Worm (Caenorhabditis elegans) whole organism, L1 larva: ENCODE data around the gene Y55F3BR.2.

Source experiments
- C16A3.4 ChIP-seq: fragments of 150-350 bp; optimal IDR thresholded peaks from 2 replicates; lab custom pipeline; 2014; ENCODE audit warnings: missing biosample characterization, missing genetic modification characterization
- C34B4.2 ChIP-seq: sonication (generic microtip); optimal IDR thresholded peaks from 2 replicates; lab custom pipeline; 2017; ENCODE audit warnings: mild to moderate bottlenecking, missing genetic modification characterization, missing compliant biosample characterization
- Y116A8C.19 ChIP-seq: sonication (generic microtip); optimal IDR thresholded peaks from 2 replicates; lab custom pipeline; 2016; ENCODE audit warnings: missing compliant biosample characterization, missing genetic modification characterization, borderline replicate concordance
- aha-1 ChIP-seq: fragments of 150-350 bp; optimal IDR thresholded peaks from 2 replicates; lab custom pipeline; 2014; ENCODE audit warnings: missing biosample characterization, missing genetic modification characterization
- alr-1 ChIP-seq: fragments of 200-800 bp; sonication (Bioruptor generic); optimal IDR thresholded peaks from 2 replicates; lab custom pipeline; 2018; ENCODE audit warnings: borderline replicate concordance, mild to moderate bottlenecking, missing genetic modification characterization, missing compliant biosample characterization
- aly-2 ChIP-seq: fragments of 150-350 bp; optimal IDR thresholded peaks from 2 replicates; lab custom pipeline; 2014; ENCODE audit warnings: missing biosample characterization, missing genetic modification characterization
- ama-1 ChIP-seq: fragments of 150-350 bp; optimal IDR thresholded peaks from 2 replicates; lab custom pipeline; 2014
- ceh-8 ChIP-seq: fragments of 200-800 bp; sonication (Bioruptor generic); optimal IDR thresholded peaks from 2 replicates; lab custom pipeline; 2018; ENCODE audit warnings: mild to moderate bottlenecking, missing genetic modification characterization, moderate library complexity, missing compliant biosample characterization
- ces-1 ChIP-seq: fragments of 150-350 bp; optimal IDR thresholded peaks from 2 replicates; lab custom pipeline; 2014; ENCODE audit warnings: missing biosample characterization, missing genetic modification reagents, missing genetic modification characterization
- dpl-1 ChIP-seq, 3 experiments: fragments of 150-350 bp in 2 of 3; sonication (generic microtip) in 1 of 3; optimal IDR thresholded peaks; 2 replicates each; lab custom pipeline; 2014 to 2017; ENCODE audit warnings: missing biosample characterization in 3 of 3, missing genetic modification characterization in 3 of 3, missing genetic modification reagents in 3 of 3
- dsc-1 ChIP-seq: sonication (generic microtip); optimal IDR thresholded peaks from 2 replicates; lab custom pipeline; 2016; ENCODE audit warnings: mild to moderate bottlenecking, missing genetic modification characterization, missing compliant biosample characterization
- efl-1 ChIP-seq, 4 experiments: fragments of 150-350 bp; optimal IDR thresholded peaks in 3 of 4; peaks in 1 of 4; 1 replicate in 1 of 4; 2 replicates in 3 of 4; lab custom pipeline; 2014; ENCODE audit warnings: missing biosample characterization in 2 of 4, missing genetic modification characterization in 2 of 4, missing genetic modification reagents in 2 of 4
- egl-13 ChIP-seq: sonication (generic microtip); optimal IDR thresholded peaks from 2 replicates; lab custom pipeline; 2016; ENCODE audit warnings: missing genotype, missing genetic modification reagents, missing genetic modification characterization, missing compliant biosample characterization
- elt-3 ChIP-seq, 6 experiments: fragments of 150-350 bp in 1 of 6; sonication (generic microtip); optimal IDR thresholded peaks; 2 replicates each; lab custom pipeline; 2017 to 2018; ENCODE audit warnings: missing biosample characterization in 6 of 6, missing genetic modification characterization in 6 of 6, inconsistent platforms in 1 of 6
- ets-5 ChIP-seq: fragments of 200-800 bp; sonication (Bioruptor generic); IDR thresholded peaks from 2 replicates; pipeline ENCODE4 v1.3.6; 2022; ENCODE audit warnings: missing genetic modification characterization, missing compliant biosample characterization
- fkh-4 ChIP-seq: sonication (generic microtip); optimal IDR thresholded peaks from 2 replicates; lab custom pipeline; 2016; ENCODE audit warnings: missing compliant biosample characterization, missing genetic modification characterization, borderline replicate concordance
- fos-1 ChIP-seq: fragments of 150-350 bp; optimal IDR thresholded peaks from 2 replicates; lab custom pipeline; 2014; ENCODE audit warnings: missing biosample characterization, missing genetic modification characterization
- hlh-4 ChIP-seq: sonication (generic microtip); optimal IDR thresholded peaks from 2 replicates; lab custom pipeline; 2016; ENCODE audit warnings: mild to moderate bottlenecking, missing genetic modification characterization, missing compliant biosample characterization
- lin-13 ChIP-seq: fragments of 150-350 bp; optimal IDR thresholded peaks from 2 replicates; lab custom pipeline; 2014; ENCODE audit warnings: missing biosample characterization, missing genetic modification reagents, missing genetic modification characterization
- lin-14 ChIP-seq: fragments of 200-800 bp; sonication (Bioruptor generic); optimal IDR thresholded peaks from 2 replicates; lab custom pipeline; 2018; ENCODE audit warnings: mild to moderate bottlenecking, missing genetic modification characterization, moderate library complexity, missing compliant biosample characterization
- lin-15B ChIP-seq: fragments of 150-350 bp; sonication (generic microtip); optimal IDR thresholded peaks from 3 replicates; lab custom pipeline; 2014; ENCODE audit warnings: missing biosample characterization, missing genetic modification characterization
- lin-39 ChIP-seq: fragments of 150-350 bp; optimal IDR thresholded peaks from 2 replicates; lab custom pipeline; 2014; ENCODE audit warnings: missing biosample characterization, missing genetic modification reagents, missing genetic modification characterization
- lir-3 ChIP-seq: sonication (generic microtip); optimal IDR thresholded peaks from 2 replicates; lab custom pipeline; 2016; ENCODE audit warnings: mild to moderate bottlenecking, missing genetic modification characterization, moderate library complexity, missing compliant biosample characterization; ENCODE audit not compliant: poor library complexity
- lsy-2 ChIP-seq, 2 experiments: fragments of 150-350 bp; optimal IDR thresholded peaks; 2 replicates each; lab custom pipeline; 2014; ENCODE audit warnings: missing biosample characterization in 2 of 2, missing genetic modification characterization in 2 of 2
- mab-9 ChIP-seq: fragments of 200-800 bp; sonication (Bioruptor generic); IDR thresholded peaks from 2 replicates; pipeline ENCODE4 v1.3.6; 2022; ENCODE audit warnings: missing genetic modification reagents, missing genetic modification characterization, missing compliant biosample characterization
- mdl-1 ChIP-seq, 2 experiments: fragments of 150-350 bp; optimal IDR thresholded peaks; 2 replicates each; lab custom pipeline; 2014 to 2017; ENCODE audit warnings: missing biosample characterization in 2 of 2, missing genetic modification characterization in 2 of 2, inconsistent platforms in 1 of 2
- mef-2 ChIP-seq: fragments of 150-350 bp; optimal IDR thresholded peaks from 2 replicates; lab custom pipeline; 2014; ENCODE audit warnings: missing biosample characterization, missing genetic modification characterization
- mep-1 ChIP-seq: fragments of 150-350 bp; optimal IDR thresholded peaks from 2 replicates; lab custom pipeline; 2014; ENCODE audit warnings: missing biosample characterization, missing genetic modification characterization
- nhr-12 ChIP-seq: sonication (generic microtip); optimal IDR thresholded peaks from 2 replicates; lab custom pipeline; 2017; ENCODE audit warnings: missing biosample characterization, missing genetic modification characterization
- nhr-237 ChIP-seq: fragments of 150-350 bp; optimal IDR thresholded peaks from 2 replicates; lab custom pipeline; 2014; ENCODE audit warnings: missing biosample characterization, missing genetic modification characterization
- nhr-28 ChIP-seq: fragments of 150-350 bp; optimal IDR thresholded peaks from 2 replicates; lab custom pipeline; 2014; ENCODE audit warnings: missing biosample characterization, missing genetic modification characterization
- nhr-84 ChIP-seq: sonication (generic microtip); optimal IDR thresholded peaks from 2 replicates; lab custom pipeline; 2017; ENCODE audit warnings: missing biosample characterization, missing genetic modification characterization
- nhr-85 ChIP-seq: sonication (generic microtip); peaks from one replicate; lab custom pipeline; 2016; ENCODE audit warnings: missing genetic modification characterization, inconsistent platforms, missing compliant biosample characterization
- pag-3 ChIP-seq: sonication (generic microtip); optimal IDR thresholded peaks from 2 replicates; lab custom pipeline; 2017; ENCODE audit warnings: missing genetic modification characterization, mild to moderate bottlenecking, missing compliant biosample characterization, antibody characterized with exemption, borderline replicate concordance; ENCODE audit not compliant: insufficient read depth
- pax-3 ChIP-seq: fragments of 200-800 bp; sonication (Bioruptor generic); optimal IDR thresholded peaks from 2 replicates; lab custom pipeline; 2018; ENCODE audit warnings: mild to moderate bottlenecking, missing genetic modification characterization, moderate library complexity, missing compliant biosample characterization
- pqm-1 ChIP-seq: sonication (generic microtip); optimal IDR thresholded peaks from 3 replicates; lab custom pipeline; 2017; ENCODE audit warnings: missing biosample characterization, missing genetic modification characterization
- rnt-1 ChIP-seq: sonication (generic microtip); optimal IDR thresholded peaks from 2 replicates; lab custom pipeline; 2016; ENCODE audit warnings: mild to moderate bottlenecking, missing genetic modification characterization, moderate library complexity, missing compliant biosample characterization
- snpc-4 ChIP-seq: fragments of 150-350 bp; optimal IDR thresholded peaks from 2 replicates; lab custom pipeline; 2014; ENCODE audit warnings: missing biosample characterization, missing genetic modification characterization
- snu-23 ChIP-seq: sonication (generic microtip); optimal IDR thresholded peaks from 2 replicates; lab custom pipeline; 2016; ENCODE audit warnings: missing genetic modification characterization, missing compliant biosample characterization
- sox-4 ChIP-seq: sonication (generic microtip); optimal IDR thresholded peaks from 2 replicates; lab custom pipeline; 2016; ENCODE audit warnings: missing genetic modification characterization, missing compliant biosample characterization
- sptf-1 ChIP-seq: fragments of 150-350 bp; optimal IDR thresholded peaks from 2 replicates; lab custom pipeline; 2014; ENCODE audit warnings: missing biosample characterization, missing genetic modification characterization
- sup-37 ChIP-seq: fragments of 200-800 bp; sonication (Bioruptor generic); optimal IDR thresholded peaks from 2 replicates; lab custom pipeline; 2018; ENCODE audit warnings: mild to moderate bottlenecking, missing genetic modification characterization, missing compliant biosample characterization
- unc-130 ChIP-seq: fragments of 150-350 bp; optimal IDR thresholded peaks from 2 replicates; lab custom pipeline; 2017; ENCODE audit warnings: missing biosample characterization, missing genetic modification characterization, inconsistent platforms
- unc-30 ChIP-seq: sonication (generic microtip); optimal IDR thresholded peaks from 2 replicates; lab custom pipeline; 2017; ENCODE audit warnings: missing biosample characterization, missing genetic modification characterization
- unc-62 ChIP-seq: fragments of 150-350 bp; optimal IDR thresholded peaks from 2 replicates; lab custom pipeline; 2014; ENCODE audit warnings: missing biosample characterization, missing genetic modification reagents, missing genetic modification characterization
- xbp-1 ChIP-seq: sonication (generic microtip); optimal IDR thresholded peaks from 2 replicates; lab custom pipeline; 2016; ENCODE audit warnings: missing genetic modification characterization, missing compliant biosample characterization
- zip-4 ChIP-seq: fragments of 200-800 bp; sonication (Bioruptor generic); optimal IDR thresholded peaks from 2 replicates; lab custom pipeline; 2018; ENCODE audit warnings: mild to moderate bottlenecking, missing genetic modification characterization, moderate library complexity, missing compliant biosample characterization
- ztf-11 ChIP-seq, 2 experiments: sonication (generic microtip); optimal IDR thresholded peaks; 2 replicates each; lab custom pipeline; 2016 to 2017; ENCODE audit warnings: missing genetic modification characterization in 2 of 2, missing biosample characterization in 1 of 2, missing compliant biosample characterization in 1 of 2
- ztf-4 ChIP-seq: fragments of 150-350 bp; optimal IDR thresholded peaks from 2 replicates; lab custom pipeline; 2014; ENCODE audit warnings: missing biosample characterization, missing genetic modification characterization

Y55F3BR.2 gene

ce11 chrIV:884707-885394, 26.1 kb downstream of the Y55F3BR.2 start, which contains the start of gene mak-2 (continued):
- TF ChIP-seq alr-1 (tag; lab: Kevin White, UChicago), result no peak
- TF ChIP-seq xbp-1 (tag; lab: Kevin White, UChicago), result peak; percentile 82
- no peak for TF ChIP-seq unc-62 (GFP tag; lab: Kevin White, UChicago)
- no peak for TF ChIP-seq ces-1
- TF ChIP-seq C16A3.4, result peak; percentile 84
- no peak for TF ChIP-seq aha-1 (tag; lab: Kevin White, UChicago)
- no peak for TF ChIP-seq pax-3 (tag; lab: Kevin White, UChicago)
- TF ChIP-seq Y116A8C.19 (tag; lab: Kevin White, UChicago), result no peak
- TF ChIP-seq nhr-85 (tag; lab: Kevin White, UChicago), result peak; percentile 15
- no peak for TF ChIP-seq pag-3
- TF ChIP-seq nhr-12, result no peak
- peak; percentile 69 for TF ChIP-seq lin-14 (GFP tag; lab: Kevin White, UChicago)
- no peak for TF ChIP-seq fkh-4 (tag; lab: Kevin White, UChicago)
- TF ChIP-seq ets-5, result no peak
- TF ChIP-seq sox-4 (tag; lab: Kevin White, UChicago), result no peak
- no peak for TF ChIP-seq nhr-28 (tag; lab: Kevin White, UChicago)
- TF ChIP-seq mef-2 (tag; lab: Kevin White, UChicago), result no peak
- TF ChIP-seq egl-13, result no peak
- peak; percentile 64 for TF ChIP-seq lin-13 (GFP tag; lab: Kevin White, UChicago)
- TF ChIP-seq lsy-2 (tag; optimal IDR thresholded peaks at IDR 0.05; lab: Kevin White, UChicago), result peak; percentile 69 to 85
- TF ChIP-seq C34B4.2, result no peak
- TF ChIP-seq unc-130, result peak; percentile 61
- TF ChIP-seq fos-1, result peak; percentile 66
- peak in 1 of 2 experiments; percentile 11 for TF ChIP-seq ztf-11 (tag; optimal IDR thresholded peaks at IDR 0.05; lab: Kevin White, UChicago)
- TF ChIP-seq nhr-84 (tag; lab: Kevin White, UChicago), result no peak
- TF ChIP-seq snpc-4 (tag; lab: Kevin White, UChicago), result peak; percentile 78
- no peak for TF ChIP-seq aly-2 (tag; lab: Kevin White, UChicago)
- TF ChIP-seq mdl-1 (tag; optimal IDR thresholded peaks at IDR 0.05; lab: Kevin White, UChicago), result peak in 1 of 2 experiments; percentile 56
- no peak for TF ChIP-seq nhr-237 (tag; lab: Kevin White, UChicago)
- TF ChIP-seq dsc-1, result peak; percentile 71
- TF ChIP-seq rnt-1 (tag; lab: Kevin White, UChicago), result peak; percentile 84
- no peak for TF ChIP-seq lin-39 (tag; lab: Kevin White, UChicago)
- TF ChIP-seq ceh-8 (GFP tag; lab: Kevin White, UChicago), result peak; percentile 29
- no peak for TF ChIP-seq sptf-1 (tag; lab: Kevin White, UChicago)
- peak; percentile 59 for TF ChIP-seq pqm-1
- no peak for TF ChIP-seq ztf-4 (tag; lab: Kevin White, UChicago)
- peak; percentile 77 for TF ChIP-seq snu-23 (GFP tag; lab: Kevin White, UChicago)
- TF ChIP-seq elt-3 (tag; optimal IDR thresholded peaks at IDR 0.05; lab: Kevin White, UChicago), result peak in 1 of 6 experiments; percentile 24
- no peak for TF ChIP-seq zip-4 (GFP tag; lab: Kevin White, UChicago)
- peak; percentile 83 for TF ChIP-seq mep-1 (tag; lab: Kevin White, UChicago)
- TF ChIP-seq mab-9 (GFP tag; lab: Robert Waterston, UW), result no peak
- peak; percentile 69 to 83 (median 76) for TF ChIP-seq dpl-1 (GFP tag; optimal IDR thresholded peaks at IDR 0.05; lab: Kevin White, UChicago)
- no peak for TF ChIP-seq hlh-4 (tag; lab: Kevin White, UChicago)
- TF ChIP-seq efl-1 (optimal IDR thresholded peaks at IDR 0.05; lab: Kevin White, UChicago), result peak; percentile 84 to 93
- peak; percentile 80 to 97 for TF ChIP-seq efl-1 (GFP tag; optimal IDR thresholded peaks at IDR 0.05 in 1 of 2; lab: Kevin White, UChicago)
- no peak for TF ChIP-seq sup-37 (GFP tag; lab: Kevin White, UChicago)
- no peak for TF ChIP-seq lir-3 (tag; lab: Kevin White, UChicago)
- no peak for TF ChIP-seq unc-30
- no peak for TF ChIP-seq ama-1 (lab: Kevin White, UChicago)
- peak; percentile 89 for TF ChIP-seq lin-15B
